Worm (Caenorhabditis elegans): ENCODE data around the gene spp-19.

- TF ChIP-seq sox-4 (tag; optimal IDR thresholded peaks at IDR 0.05) (no peak), ama-1 (optimal IDR thresholded peaks at IDR 0.05) (no peak), pag-3 (tag; optimal IDR thresholded peaks at IDR 0.05; ENCODE audit: borderline replicate concordance) (no peak), C08G9.2 (tag; optimal IDR thresholded peaks at IDR 0.05) (no peak), ceh-34 (tag; optimal IDR thresholded peaks at IDR 0.05) (no peak)
Observed at ce11 chrV:6515344-6515743, 46.1 kb downstream of the spp-19 start.
